Fruit fly (Drosophila melanogaster): Measurements from ENCODE around the gene CG14137.

Gene CG14137

dm6 chr3L:11555662-11556460 lies 44.0 kb downstream of the CG14137 start (continued):
- peak; percentile 49 for TF ChIP-seq CG17568 (GFP tag; optimal IDR thresholded peaks at IDR 0.05)
- no peak for TF ChIP-seq hkb (optimal IDR thresholded peaks at IDR 0.05)
- 0 out of 2 replicates have a peak, but pooled peaks have one; percentile 28 for TF ChIP-seq hkb (GFP tag; IDR thresholded peaks at IDR 0.05)
- no peak for TF ChIP-seq CG3065 (GFP tag; optimal IDR thresholded peaks at IDR 0.05)
- peak; percentile 31 for TF ChIP-seq da (GFP tag; optimal IDR thresholded peaks at IDR 0.05)
- TF ChIP-seq ssp (GFP tag; IDR thresholded peaks at IDR 0.05), result peak; percentile 53; the same call in 1 of the 2 replicates
- peak; percentile 76 for TF ChIP-seq CG8388 (GFP tag; optimal IDR thresholded peaks at IDR 0.05)
- TF ChIP-seq CG14965 (GFP tag; optimal IDR thresholded peaks at IDR 0.05; ENCODE audit: borderline replicate concordance), result no peak
- peak; percentile 57 for TF ChIP-seq zen (tag; optimal IDR thresholded peaks at IDR 0.05)
- TF ChIP-seq sqz (GFP tag; optimal IDR thresholded peaks at IDR 0.05), result peak; percentile 9
- TF ChIP-seq mirr (GFP tag; optimal IDR thresholded peaks at IDR 0.05), result peak; percentile 68
- no peak for TF ChIP-seq NFAT (GFP tag; IDR thresholded peaks at IDR 0.05)
- 0 out of 3 replicates have a peak, but pooled peaks have one; percentile 33 for TF ChIP-seq H15 (GFP tag; IDR thresholded peaks at IDR 0.05)
- TF ChIP-seq CG17912 (GFP tag; optimal IDR thresholded peaks at IDR 0.05), result no peak
- no peak for TF ChIP-seq fd102C (GFP tag; optimal IDR thresholded peaks at IDR 0.05)
- no peak for TF ChIP-seq CG9876 (GFP tag; optimal IDR thresholded peaks at IDR 0.05)
- no peak for TF ChIP-seq h (optimal IDR thresholded peaks at IDR 0.05)
- peak; percentile 59 for TF ChIP-seq CG11398 (GFP tag; optimal IDR thresholded peaks at IDR 0.05)
- TF ChIP-seq hb (GFP tag; IDR thresholded peaks at IDR 0.05; ENCODE audit: partially characterized antibody), result no peak
- TF ChIP-seq Rfx (GFP tag; IDR thresholded peaks at IDR 0.05), result peak; percentile 46; the same call in 1 of the 2 replicates
- TF ChIP-seq CG8944 (GFP tag; optimal IDR thresholded peaks at IDR 0.05), result peak; percentile 16
- TF ChIP-seq CG2202 (tag; optimal IDR thresholded peaks at IDR 0.05), result peak; percentile 63
- TF ChIP-seq vvl (GFP tag; IDR thresholded peaks at IDR 0.05), result peak; percentile 78
- TF ChIP-seq Dbx (GFP tag; IDR thresholded peaks at IDR 0.05), result peak; percentile 67
- TF ChIP-seq CG7839 (tag; optimal IDR thresholded peaks at IDR 0.05), result peak; percentile 88
- TF ChIP-seq CG4328 (GFP tag; optimal IDR thresholded peaks at IDR 0.05), result peak; percentile 57

- 0 out of 3 replicates have a peak, but pooled peaks have one; percentile 32 for TF ChIP-seq HLH4C (GFP tag; IDR thresholded peaks at IDR 0.05; ENCODE audit: partially characterized antibody)
- no peak for TF ChIP-seq Dref (GFP tag; IDR thresholded peaks at IDR 0.05)
- no peak for TF ChIP-seq CG7963 (GFP tag; IDR thresholded peaks at IDR 0.05; ENCODE audit: partially characterized antibody)
- no peak for TF ChIP-seq CG8290 (GFP tag; optimal IDR thresholded peaks at IDR 0.05)
- TF ChIP-seq CG8290 (tag; optimal IDR thresholded peaks at IDR 0.05), result peak in 1 of 2 experiments; percentile 15
- no peak for TF ChIP-seq danr (GFP tag; IDR thresholded peaks at IDR 0.05)
- TF ChIP-seq lov (optimal IDR thresholded peaks at IDR 0.05), result no peak
- TF ChIP-seq lov (GFP tag; IDR thresholded peaks at IDR 0.05), result no peak
- no peak for TF ChIP-seq CG6854 (GFP tag; optimal IDR thresholded peaks at IDR 0.05)
- TF ChIP-seq CG12219 (GFP tag; optimal IDR thresholded peaks at IDR 0.05), result no peak
- no peak for TF ChIP-seq emc (GFP tag; optimal IDR thresholded peaks at IDR 0.05)
- no peak for TF ChIP-seq nom (GFP tag; optimal IDR thresholded peaks at IDR 0.05)
- TF ChIP-seq sr (GFP tag; IDR thresholded peaks at IDR 0.05), result peak; percentile 34; the same call in 1 of the 3 replicates
- TF ChIP-seq CG33213 (GFP tag; optimal IDR thresholded peaks at IDR 0.05), result no peak
- TF ChIP-seq CG1832 (GFP tag; optimal IDR thresholded peaks at IDR 0.05), result peak; percentile 39
- peak; percentile 76 for TF ChIP-seq CG8388 (GFP tag; optimal IDR thresholded peaks at IDR 0.05)
- no peak for TF ChIP-seq CG14667 (GFP tag; IDR thresholded peaks at IDR 0.05)
- TF ChIP-seq MESR4 (GFP tag; optimal IDR thresholded peaks at IDR 0.05), result no peak
- no peak for TF ChIP-seq Mes4 (GFP tag; optimal IDR thresholded peaks at IDR 0.05)
- no peak for TF ChIP-seq CG3065 (GFP tag; optimal IDR thresholded peaks at IDR 0.05)
- peak; percentile 54 for TF ChIP-seq D (optimal IDR thresholded peaks at IDR 0.05)
- no peak for TF ChIP-seq D (GFP tag; optimal IDR thresholded peaks at IDR 0.05)
- TF ChIP-seq trh (GFP tag; optimal IDR thresholded peaks at IDR 0.05), result no peak
- TF ChIP-seq cg (GFP tag; optimal IDR thresholded peaks at IDR 0.05), result peak; percentile 66
- TF ChIP-seq CG4707 (GFP tag; optimal IDR thresholded peaks at IDR 0.05), result no peak
- 0 out of 4 replicates have a peak, but pooled peaks have one; percentile 35 for TF ChIP-seq Dll (GFP tag; IDR thresholded peaks at IDR 0.05; ENCODE audit: partially characterized antibody)
- 0 out of 3 replicates have a peak, but pooled peaks have one; percentile 25 for TF ChIP-seq CG2199 (GFP tag; IDR thresholded peaks at IDR 0.05)
Measured at dm6 chr3L:11554796-11555195, 45.1 kb downstream of the CG14137 start.

Measured in whole organism, embryonic.